Fruit fly (Drosophila melanogaster): ENCODE results near the gene CG8945.
A peak's percentile ranks its signal among the peaks of the same experiment; 100 is the strongest.

Gene CG8945

dm6 chrX:17129733-17130466 lies 42.4 kb upstream of the CG8945 start (continued):
- TF ChIP-seq MBD-R2 (GFP tag; IDR thresholded peaks at IDR 0.05) (peak; percentile 42; the same call in 1 of the 2 replicates), shn (GFP tag; optimal IDR thresholded peaks at IDR 0.05) (no peak), vvl (GFP tag; IDR thresholded peaks at IDR 0.05) (peak; percentile 90), danr (GFP tag; IDR thresholded peaks at IDR 0.05) (peak; percentile 64), CG17612 (GFP tag; IDR thresholded peaks at IDR 0.05) (peak; percentile 42; the same call in 1 of the 2 replicates), ase (GFP tag; IDR thresholded peaks at IDR 0.05) (peak; percentile 81), CG1647 (GFP tag; optimal IDR thresholded peaks at IDR 0.05) (no peak), CG14441 (GFP tag; IDR thresholded peaks at IDR 0.05) (peak; percentile 84), peb (GFP tag; IDR thresholded peaks at IDR 0.05) (peak; percentile 22; the same call in 1 of the 2 replicates), Dfd (GFP tag; optimal IDR thresholded peaks at IDR 0.05) (no peak), Ets97D (GFP tag; optimal IDR thresholded peaks at IDR 0.05) (no peak), NFAT (GFP tag; IDR thresholded peaks at IDR 0.05) (peak; percentile 53; the same call in 1 of the 2 replicates), NC2α (GFP tag; optimal IDR thresholded peaks at IDR 0.05) (no peak), dm (GFP tag; optimal IDR thresholded peaks at IDR 0.05) (no peak), sd (tag; optimal IDR thresholded peaks at IDR 0.05) (peak; percentile 63), hkb (optimal IDR thresholded peaks at IDR 0.05) (no peak), hkb (GFP tag; IDR thresholded peaks at IDR 0.05) (peak; percentile 85), Xbp1 (GFP tag; optimal IDR thresholded peaks at IDR 0.05) (peak; percentile 75), Gug (GFP tag; IDR thresholded peaks at IDR 0.05) (no peak; the same call in 3 of the 4 replicates), maf-S (GFP tag; optimal IDR thresholded peaks at IDR 0.05) (no peak), Oli (tag; optimal IDR thresholded peaks at IDR 0.05) (peak; percentile 86), CG3995 (GFP tag; optimal IDR thresholded peaks at IDR 0.05) (no peak), tgo (GFP tag; IDR thresholded peaks at IDR 0.05) (peak; percentile 77), ap (GFP tag; IDR thresholded peaks at IDR 0.05) (peak; percentile 63; the same call in 1 of the 2 replicates), fu2 (GFP tag; optimal IDR thresholded peaks at IDR 0.05) (no peak), tx (GFP tag; optimal IDR thresholded peaks at IDR 0.05) (no peak), CG12769 (tag; optimal IDR thresholded peaks at IDR 0.05) (no peak), CG12236 (GFP tag; optimal IDR thresholded peaks at IDR 0.05) (no peak), CG33557 (GFP tag; optimal IDR thresholded peaks at IDR 0.05) (peak; percentile 29), z (GFP tag; IDR thresholded peaks at IDR 0.05) (no peak), Sox102F (GFP tag; optimal IDR thresholded peaks at IDR 0.05) (peak; percentile 93), tup (GFP tag; optimal IDR thresholded peaks at IDR 0.05) (peak; percentile 16), CG3726 (GFP tag; IDR thresholded peaks at IDR 0.05) (0 out of 3 replicates have a peak, but pooled peaks have one; percentile 56), ac (GFP tag; optimal IDR thresholded peaks at IDR 0.05) (no peak), dmrt11E (tag; optimal IDR thresholded peaks at IDR 0.05) (peak; percentile 69), E2f2 (GFP tag; IDR thresholded peaks at IDR 0.05) (peak; percentile 63; the same call in 1 of the 2 replicates), Stat92E (GFP tag; optimal IDR thresholded peaks at IDR 0.05) (no peak), CG18476 (GFP tag; optimal IDR thresholded peaks at IDR 0.05) (peak; percentile 58), dan (GFP tag; IDR thresholded peaks at IDR 0.05) (no peak), jigr1 (GFP tag; IDR thresholded peaks at IDR 0.05) (no peak), Eip74EF (GFP tag; optimal IDR thresholded peaks at IDR 0.05) (peak in 1 of 2 experiments; percentile 84), CG11398 (GFP tag; optimal IDR thresholded peaks at IDR 0.05) (no peak), Max (GFP tag; optimal IDR thresholded peaks at IDR 0.05) (peak; percentile 71), CG2120 (GFP tag; optimal IDR thresholded peaks at IDR 0.05) (peak; percentile 65), CG18619 (GFP tag; optimal IDR thresholded peaks at IDR 0.05) (peak; percentile 82), CG9437 (GFP tag; optimal IDR thresholded peaks at IDR 0.05) (peak; percentile 77), Abd-B (GFP tag; optimal IDR thresholded peaks at IDR 0.05) (no peak), insv (GFP tag; optimal IDR thresholded peaks at IDR 0.05) (peak in 1 of 2 experiments; percentile 47), CG10979 (tag; optimal IDR thresholded peaks at IDR 0.05) (peak; percentile 81), CG9876 (GFP tag; optimal IDR thresholded peaks at IDR 0.05) (no peak)
